Fruit fly (Drosophila melanogaster): ENCODE data around the gene Trs33.

DNA sequence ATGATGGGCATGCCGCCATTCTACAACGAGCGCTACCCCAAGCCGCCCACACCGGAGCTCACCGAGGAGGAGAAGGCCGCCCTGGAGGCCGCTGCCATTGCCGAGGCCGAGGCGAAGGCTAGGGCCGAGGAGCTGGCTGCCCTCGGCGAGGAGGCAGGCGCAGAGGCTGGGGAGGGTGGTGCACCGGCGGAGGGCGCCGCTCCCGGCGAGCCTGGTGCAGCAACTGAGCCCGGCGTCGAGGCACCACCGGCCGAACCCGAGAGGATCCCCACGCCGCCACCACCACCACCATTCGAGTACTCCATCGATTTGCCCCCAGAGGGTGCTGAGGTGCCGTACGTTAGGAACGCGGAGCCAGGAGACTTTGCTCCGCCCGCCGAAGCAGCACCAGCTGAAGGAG lies 45.5 kb downstream of the Trs33 start:
- TF ChIP-seq fd85E (GFP tag; optimal IDR thresholded peaks at IDR 0.05): no peak
- no peak for TF ChIP-seq CG16779 (tag; optimal IDR thresholded peaks at IDR 0.05)
- TF ChIP-seq fkh (GFP tag; optimal IDR thresholded peaks at IDR 0.05): no peak
- TF ChIP-seq cyc (GFP tag; optimal IDR thresholded peaks at IDR 0.05): no peak
- no peak for TF ChIP-seq CG3032 (tag; optimal IDR thresholded peaks at IDR 0.05)
- TF ChIP-seq CG1621 (tag; optimal IDR thresholded peaks at IDR 0.05): no peak
- TF ChIP-seq CG6163 (GFP tag; IDR thresholded peaks at IDR 0.05): no peak
- TF ChIP-seq CG8319 (GFP tag; optimal IDR thresholded peaks at IDR 0.05): no peak
- TF ChIP-seq Gug (GFP tag; IDR thresholded peaks at IDR 0.05): no peak

Data from whole organism, prepupa.